Worm (Caenorhabditis elegans) whole organism, mixed stage, embryonic: Measurements from ENCODE around the gene srw-97.

Source experiments
- M03D4.4 ChIP-seq: sonication (generic microtip); optimal IDR thresholded peaks from 2 replicates; lab custom pipeline; 2017; ENCODE audit warnings: mild to moderate bottlenecking, missing genetic modification characterization, missing compliant biosample characterization
- bed-3 ChIP-seq: fragments of 200-800 bp; sonication (Bioruptor generic); optimal IDR thresholded peaks from 3 replicates; lab custom pipeline; 2018; ENCODE audit warnings: mild to moderate bottlenecking, missing genetic modification characterization, moderate library complexity, missing compliant biosample characterization
- blmp-1 ChIP-seq: fragments of 150-350 bp; optimal IDR thresholded peaks from 2 replicates; lab custom pipeline; 2014; ENCODE audit warnings: missing biosample characterization, missing genetic modification characterization
- ceh-39 ChIP-seq: fragments of 150-350 bp; optimal IDR thresholded peaks from 2 replicates; lab custom pipeline; 2014; ENCODE audit warnings: missing biosample characterization, missing genetic modification characterization
- ceh-43 ChIP-seq: fragments of 200-800 bp; sonication (Bioruptor generic); optimal IDR thresholded peaks from 2 replicates; lab custom pipeline; 2018; ENCODE audit warnings: mild to moderate bottlenecking, missing genetic modification characterization, moderate library complexity, missing compliant biosample characterization
- drap-1 ChIP-seq: fragments of 200-800 bp; sonication (Bioruptor generic); optimal IDR thresholded peaks from 3 replicates; lab custom pipeline; 2018; ENCODE audit warnings: mild to moderate bottlenecking, missing genetic modification characterization, missing compliant biosample characterization
- elt-1 ChIP-seq: sonication (generic microtip); optimal IDR thresholded peaks from 2 replicates; lab custom pipeline; 2017; ENCODE audit warnings: missing genetic modification characterization, mild to moderate bottlenecking, missing compliant biosample characterization, antibody characterized with exemption, moderate library complexity, borderline replicate concordance; ENCODE audit not compliant: insufficient read depth
- elt-3 ChIP-seq: fragments of 150-350 bp; optimal IDR thresholded peaks from 2 replicates; lab custom pipeline; 2014; ENCODE audit warnings: missing biosample characterization, missing genetic modification characterization
- flh-1 ChIP-seq: fragments of 200-800 bp; sonication (Bioruptor generic); optimal IDR thresholded peaks from 2 replicates; lab custom pipeline; 2018; ENCODE audit warnings: mild to moderate bottlenecking, missing genetic modification characterization, moderate library complexity, missing compliant biosample characterization
- ham-2 ChIP-seq: fragments of 200-800 bp; sonication (Bioruptor generic); optimal IDR thresholded peaks from 2 replicates; lab custom pipeline; 2018; ENCODE audit warnings: mild to moderate bottlenecking, missing genetic modification characterization, missing compliant biosample characterization
- hlh-1 ChIP-seq: fragments of 150-350 bp; optimal IDR thresholded peaks from 2 replicates; lab custom pipeline; 2014; ENCODE audit warnings: missing biosample characterization, missing genetic modification reagents, missing genetic modification characterization
- lin-13 ChIP-seq: fragments of 150-350 bp; optimal IDR thresholded peaks from 2 replicates; lab custom pipeline; 2014; ENCODE audit warnings: missing biosample characterization, missing genetic modification characterization
- lin-32 ChIP-seq: fragments of 200-800 bp; sonication (Bioruptor generic); optimal IDR thresholded peaks from 2 replicates; lab custom pipeline; 2018; ENCODE audit warnings: mild to moderate bottlenecking, missing genetic modification characterization, missing compliant biosample characterization
- lsy-2 ChIP-seq: fragments of 150-350 bp; optimal IDR thresholded peaks from 2 replicates; lab custom pipeline; 2014; ENCODE audit warnings: missing biosample characterization, missing genetic modification characterization
- mab-5 ChIP-seq: fragments of 150-350 bp; optimal IDR thresholded peaks from 2 replicates; lab custom pipeline; 2014; ENCODE audit warnings: missing biosample characterization, missing genetic modification characterization
- mep-1 ChIP-seq: fragments of 150-350 bp; optimal IDR thresholded peaks from 2 replicates; lab custom pipeline; 2017; ENCODE audit warnings: missing biosample characterization, missing genetic modification reagents, missing genetic modification characterization, inconsistent platforms
- mls-2 ChIP-seq: sonication (generic microtip); optimal IDR thresholded peaks from 2 replicates; lab custom pipeline; 2016; ENCODE audit warnings: mild to moderate bottlenecking, missing genetic modification characterization, moderate library complexity, missing compliant biosample characterization
- nhr-12 ChIP-seq: fragments of 150-350 bp; optimal IDR thresholded peaks from 2 replicates; lab custom pipeline; 2014; ENCODE audit warnings: missing biosample characterization, missing genetic modification characterization
- nhr-2 ChIP-seq: fragments of 150-350 bp; optimal IDR thresholded peaks from 2 replicates; lab custom pipeline; 2014; ENCODE audit warnings: missing biosample characterization, missing genetic modification characterization
- nhr-237 ChIP-seq: fragments of 150-350 bp; optimal IDR thresholded peaks from 2 replicates; lab custom pipeline; 2014; ENCODE audit warnings: missing biosample characterization, missing genetic modification characterization
- nhr-28 ChIP-seq: fragments of 150-350 bp; optimal IDR thresholded peaks from 2 replicates; lab custom pipeline; 2014; ENCODE audit warnings: missing biosample characterization, missing genetic modification characterization
- nhr-76 ChIP-seq: sonication (generic microtip); optimal IDR thresholded peaks from 2 replicates; lab custom pipeline; 2017; ENCODE audit warnings: missing biosample characterization, missing genetic modification characterization
- sem-2 ChIP-seq: fragments of 200-800 bp; sonication (Bioruptor generic); optimal IDR thresholded peaks from 2 replicates; lab custom pipeline; 2018; ENCODE audit warnings: mild to moderate bottlenecking, missing genetic modification characterization, missing compliant biosample characterization
- snpc-4 ChIP-seq: fragments of 150-350 bp; optimal IDR thresholded peaks from 2 replicates; lab custom pipeline; 2014; ENCODE audit warnings: missing biosample characterization, missing genetic modification characterization
- sptf-1 ChIP-seq: sonication (generic microtip); optimal IDR thresholded peaks from 2 replicates; lab custom pipeline; 2017; ENCODE audit warnings: mild to moderate bottlenecking, missing genetic modification characterization, moderate library complexity, missing compliant biosample characterization
- unc-120 ChIP-seq: sonication (generic microtip); optimal IDR thresholded peaks from 2 replicates; lab custom pipeline; 2017; ENCODE audit warnings: missing genetic modification characterization, missing compliant biosample characterization; ENCODE audit not compliant: poor library complexity, severe bottlenecking
- unc-39 ChIP-seq: fragments of 150-350 bp; optimal IDR thresholded peaks from 2 replicates; lab custom pipeline; 2014; ENCODE audit warnings: missing biosample characterization, missing genetic modification characterization
- unc-62 ChIP-seq: fragments of 150-350 bp; optimal IDR thresholded peaks from 2 replicates; lab custom pipeline; 2014; ENCODE audit warnings: missing biosample characterization, missing genetic modification reagents, missing genetic modification characterization
- zip-8 ChIP-seq: fragments of 150-350 bp; optimal IDR thresholded peaks from 2 replicates; lab custom pipeline; 2014; ENCODE audit warnings: missing biosample characterization, missing genetic modification characterization

srw-97 gene

ce11 chrII:1676088-1676487 lies 7.3 kb upstream of the srw-97 start, which contains the start of gene fbxb-17:
fbxb-17 (plus strand) TSS chrII:1676388.
- TF ChIP-seq mls-2 (tag; lab: Kevin White, UChicago): no peak
- TF ChIP-seq bed-3 (GFP tag; lab: Kevin White, UChicago): no peak
- no peak for TF ChIP-seq unc-120 (tag; lab: Kevin White, UChicago)
- no peak for TF ChIP-seq mab-5 (tag; lab: Kevin White, UChicago)
- no peak for TF ChIP-seq elt-1
- no peak for TF ChIP-seq mep-1
- TF ChIP-seq elt-3 (tag; lab: Kevin White, UChicago): no peak
- TF ChIP-seq hlh-1 (tag; lab: Kevin White, UChicago): no peak
- no peak for TF ChIP-seq sem-2 (GFP tag; lab: Kevin White, UChicago)
- TF ChIP-seq flh-1: no peak
- no peak for TF ChIP-seq unc-39 (tag; lab: Kevin White, UChicago)
- no peak for TF ChIP-seq blmp-1
- TF ChIP-seq M03D4.4 (tag; lab: Kevin White, UChicago): no peak
- no peak for TF ChIP-seq nhr-76 (tag; lab: Kevin White, UChicago)
- TF ChIP-seq lin-13 (tag; lab: Kevin White, UChicago): no peak
- TF ChIP-seq ceh-43 (GFP tag; lab: Kevin White, UChicago): no peak
- no peak for TF ChIP-seq lsy-2
- no peak for TF ChIP-seq zip-8

- TF ChIP-seq M03D4.4 (tag; lab: Kevin White, UChicago): no peak
- no peak for TF ChIP-seq lin-32 (GFP tag; lab: Kevin White, UChicago)
- TF ChIP-seq elt-3 (tag; lab: Kevin White, UChicago): no peak
- no peak for TF ChIP-seq hlh-1 (tag; lab: Kevin White, UChicago)
- TF ChIP-seq mab-5 (tag; lab: Kevin White, UChicago): no peak
- no peak for TF ChIP-seq ceh-43 (GFP tag; lab: Kevin White, UChicago)
- no peak for TF ChIP-seq flh-1
- no peak for TF ChIP-seq sptf-1 (tag; lab: Kevin White, UChicago)
- TF ChIP-seq nhr-2 (tag; lab: Kevin White, UChicago): no peak
- TF ChIP-seq zip-8: no peak
These were observed 3.9 kb upstream of the srw-97 start for ce11 chrII:1672673-1673072.

ce11 chrII:1670985-1671384 lies 2.2 kb upstream of the srw-97 start:
- no peak for TF ChIP-seq zip-8
- no peak for TF ChIP-seq hlh-1 (tag; lab: Kevin White, UChicago)
- no peak for TF ChIP-seq elt-3 (tag; lab: Kevin White, UChicago)

ce11 chrII:1670260-1670879 lies 1.6 kb upstream of the srw-97 start, which contains the start of gene nhx-6:
nhx-6 (plus strand) TSS chrII:1670829.
- TF ChIP-seq ceh-39 (tag; lab: Kevin White, UChicago) (no peak), hlh-1 (tag; lab: Kevin White, UChicago) (no peak), flh-1 (no peak), nhr-2 (tag; lab: Kevin White, UChicago) (no peak), unc-120 (tag; lab: Kevin White, UChicago) (no peak), bed-3 (GFP tag; lab: Kevin White, UChicago) (no peak), nhr-12 (tag; lab: Kevin White, UChicago) (no peak), elt-1 (no peak), nhr-237 (no peak), sptf-1 (tag; lab: Kevin White, UChicago) (no peak), unc-62 (GFP tag; lab: Kevin White, UChicago) (no peak), nhr-76 (tag; lab: Kevin White, UChicago) (no peak), sem-2 (GFP tag; lab: Kevin White, UChicago) (no peak), lsy-2 (no peak), lin-32 (GFP tag; lab: Kevin White, UChicago) (no peak), elt-3 (tag; lab: Kevin White, UChicago) (no peak), mep-1 (no peak), unc-39 (tag; lab: Kevin White, UChicago) (no peak), drap-1 (GFP tag; lab: Kevin White, UChicago) (no peak), snpc-4 (no peak)

- TF ChIP-seq ceh-39 (tag; lab: Kevin White, UChicago) (no peak), sptf-1 (tag; lab: Kevin White, UChicago) (no peak), sem-2 (GFP tag; lab: Kevin White, UChicago) (no peak), ham-2 (GFP tag; lab: Kevin White, UChicago) (no peak), bed-3 (GFP tag; lab: Kevin White, UChicago) (no peak), unc-120 (tag; lab: Kevin White, UChicago) (no peak), snpc-4 (no peak), elt-1 (no peak), nhr-28 (tag; lab: Kevin White, UChicago) (no peak), blmp-1 (no peak), lsy-2 (no peak), unc-39 (tag; lab: Kevin White, UChicago) (no peak), mab-5 (tag; lab: Kevin White, UChicago) (no peak), nhr-76 (tag; lab: Kevin White, UChicago) (no peak), lin-32 (GFP tag; lab: Kevin White, UChicago) (no peak)
These were observed 2.8 kb downstream of the srw-97 start, which contains the start of gene srlf-29 for ce11 chrII:1666025-1666424. srlf-29 (plus strand) TSS chrII:1666325.
